Worm (Caenorhabditis elegans): ENCODE data around the gene K04C2.2.

The K04C2.2 gene

DNA sequence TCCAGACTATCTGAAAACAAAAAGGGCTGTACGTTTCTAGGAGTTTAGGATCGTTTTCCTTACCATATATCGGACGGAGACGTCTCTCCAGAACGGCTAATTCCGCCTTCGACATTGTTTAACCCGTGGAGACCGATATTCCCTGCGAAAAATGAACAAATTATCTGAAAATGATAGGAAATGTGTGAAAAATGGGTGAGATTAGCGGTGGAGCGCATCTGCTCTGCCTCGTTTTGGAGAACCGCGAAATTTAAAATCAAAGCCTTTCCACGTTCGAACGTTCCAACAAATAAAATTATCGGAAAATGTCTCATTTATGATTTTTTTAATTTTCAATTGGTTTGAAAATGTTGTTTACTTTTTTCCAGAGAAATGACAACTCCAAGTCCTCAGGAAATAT is 20.3 kb upstream of the K04C2.2 start, which contains the start of the genes cra-1 and kbp-1:
TSS of gene cra-1 (minus strand) at position 193 of the 400 bp plus-strand sequence.
TSS of gene kbp-1 (plus strand) at position 366 of the 400 bp plus-strand sequence.
- TF ChIP-seq hmg-4 (GFP tag; optimal IDR thresholded peaks at IDR 0.05) (no peak), F13C5.2 (tag; optimal IDR thresholded peaks at IDR 0.05) (peak; percentile 20)

DNA sequence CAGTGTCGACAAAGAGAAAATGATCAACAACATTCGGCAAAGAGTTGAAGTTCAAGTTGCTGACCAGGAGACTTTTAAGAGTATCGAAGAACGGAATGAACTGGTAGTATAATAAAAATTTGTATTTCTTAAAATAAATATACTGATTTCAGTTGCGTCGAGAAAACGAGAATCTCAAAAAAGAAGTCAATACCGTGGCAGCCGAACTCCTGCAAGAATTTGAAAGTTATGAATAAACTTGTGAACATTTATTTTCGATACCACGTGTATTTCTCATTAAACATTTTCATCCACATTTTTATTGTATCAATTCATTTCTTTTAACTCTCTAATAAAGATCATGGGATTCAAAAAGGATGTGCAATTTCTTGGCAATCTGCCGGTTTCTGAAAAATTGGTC is 19.6 kb upstream of the K04C2.2 start, which contains the start of gene K04C2.8:
TSS of gene K04C2.8 (plus strand) at position 301 of the 400 bp plus-strand sequence.
- TF ChIP-seq F13C5.2 (tag; optimal IDR thresholded peaks at IDR 0.05) (no peak), hmbx-1 (tag; optimal IDR thresholded peaks at IDR 0.05) (no peak), ceh-13 (GFP tag; optimal IDR thresholded peaks at IDR 0.05) (no peak), flt-1 (GFP tag; IDR thresholded peaks at IDR 0.05) (no peak)

DNA sequence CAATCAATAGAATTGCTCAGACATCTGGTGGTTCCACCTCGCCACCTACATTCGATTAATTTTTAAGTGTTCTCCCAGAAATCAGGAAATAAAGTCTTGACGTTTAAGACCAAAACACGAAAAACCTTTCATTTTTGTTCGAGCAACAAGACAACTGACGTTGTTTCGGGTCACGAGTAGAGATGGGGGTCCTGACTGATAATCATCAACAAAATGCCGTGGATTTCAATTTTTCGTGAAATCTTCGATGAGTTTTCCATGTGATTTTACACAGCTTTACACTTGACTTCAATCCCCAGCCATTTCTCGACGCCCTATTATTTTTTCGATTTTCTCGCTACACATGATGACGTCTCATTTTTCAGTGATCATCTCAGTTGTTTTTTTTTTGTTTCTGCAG is 18.5 kb upstream of the K04C2.2 start:
- TF ChIP-seq tbx-37 (GFP tag; conservative IDR thresholded peaks at IDR 0.05) (no peak), F13C5.2 (tag; optimal IDR thresholded peaks at IDR 0.05) (no peak), hmbx-1 (tag; optimal IDR thresholded peaks at IDR 0.05) (no peak), aly-1 (tag; optimal IDR thresholded peaks at IDR 0.05) (no peak), ceh-36 (tag; optimal IDR thresholded peaks at IDR 0.05) (no peak), flt-1 (GFP tag; IDR thresholded peaks at IDR 0.05) (no peak), ama-1 (optimal IDR thresholded peaks at IDR 0.05) (no peak), hmg-4 (GFP tag; optimal IDR thresholded peaks at IDR 0.05) (no peak), pes-1 (GFP tag; IDR thresholded peaks at IDR 0.05) (no peak), ceh-13 (GFP tag; optimal IDR thresholded peaks at IDR 0.05) (no peak)

DNA sequence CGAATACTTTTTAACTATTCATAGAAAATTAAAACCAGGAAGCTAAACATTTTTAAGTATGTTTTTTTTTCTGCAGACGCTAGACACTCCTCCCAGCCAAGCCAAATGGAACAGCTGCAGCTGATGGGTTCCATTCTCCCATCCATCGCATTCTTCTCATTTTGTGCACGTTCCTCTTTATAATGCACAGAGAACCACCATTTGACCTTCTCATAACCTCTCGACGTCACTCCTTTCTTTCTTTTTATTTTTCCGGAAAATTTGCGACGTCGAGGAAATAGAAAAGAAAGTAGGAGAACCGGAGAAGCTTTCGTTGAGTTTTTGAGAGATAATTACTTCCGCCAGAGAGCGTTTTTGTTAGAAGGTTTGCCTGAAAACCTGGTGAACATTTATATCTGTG is 17.9 kb upstream of the K04C2.2 start:
- TF ChIP-seq ama-1 (optimal IDR thresholded peaks at IDR 0.05): no peak
- TF ChIP-seq ceh-13 (GFP tag; optimal IDR thresholded peaks at IDR 0.05): no peak
- TF ChIP-seq tbx-11 (GFP tag; IDR thresholded peaks at IDR 0.05): no peak
- no peak for TF ChIP-seq hmg-4 (GFP tag; optimal IDR thresholded peaks at IDR 0.05)
- TF ChIP-seq F13C5.2 (tag; optimal IDR thresholded peaks at IDR 0.05): no peak
- no peak for TF ChIP-seq ceh-36 (tag; optimal IDR thresholded peaks at IDR 0.05)
- TF ChIP-seq pes-1 (GFP tag; IDR thresholded peaks at IDR 0.05): no peak
- no peak for TF ChIP-seq tra-4 (tag; optimal IDR thresholded peaks at IDR 0.05)
- no peak for TF ChIP-seq sea-1 (GFP tag; conservative IDR thresholded peaks at IDR 0.05)
- no peak for TF ChIP-seq scrt-1 (GFP tag; IDR thresholded peaks at IDR 0.05)
- no peak for TF ChIP-seq tbx-37 (GFP tag; conservative IDR thresholded peaks at IDR 0.05)
- TF ChIP-seq hmbx-1 (tag; optimal IDR thresholded peaks at IDR 0.05): no peak
- no peak for TF ChIP-seq hnd-1 (tag; optimal IDR thresholded peaks at IDR 0.05)

DNA sequence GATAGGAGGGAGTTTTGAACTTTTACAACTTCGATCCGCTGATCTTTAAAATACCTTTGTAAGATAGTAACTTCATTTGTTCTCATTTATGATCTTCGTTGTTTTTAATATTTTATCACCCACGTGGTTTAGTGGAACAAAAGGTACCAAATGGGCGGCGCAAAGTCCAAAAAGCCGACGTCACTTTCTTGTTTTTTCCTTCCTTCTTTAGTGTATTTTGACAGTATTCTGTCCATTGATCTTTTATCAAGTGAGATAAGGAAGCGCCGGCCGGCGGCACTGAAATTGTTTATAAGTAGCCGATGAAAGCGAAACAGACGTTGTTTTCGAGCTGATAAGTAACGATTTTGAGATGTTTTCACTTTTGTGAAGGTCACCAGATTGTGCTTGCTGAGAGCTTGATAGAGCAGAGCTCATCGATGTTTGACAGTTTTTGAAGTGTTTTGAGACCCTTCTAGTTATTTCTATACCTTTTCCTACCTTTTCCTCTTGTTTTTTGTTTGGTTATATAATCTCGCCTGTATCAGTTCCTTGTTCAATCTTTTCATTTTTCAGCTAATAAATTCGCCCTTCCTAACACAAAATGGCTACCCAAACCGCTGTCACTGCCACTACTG is 16.9 kb upstream of the K04C2.2 start, which contains the start of gene K04C2.3:
TSS of gene K04C2.3 (plus strand) at position 556 of the 617 bp plus-strand sequence.
- no peak for TF ChIP-seq tbx-37 (GFP tag; conservative IDR thresholded peaks at IDR 0.05)
- TF ChIP-seq aly-1 (tag; optimal IDR thresholded peaks at IDR 0.05): no peak
- no peak for TF ChIP-seq B0310.2 (tag; optimal IDR thresholded peaks at IDR 0.05)
- no peak for TF ChIP-seq ets-7 (tag; optimal IDR thresholded peaks at IDR 0.05)
- no peak for TF ChIP-seq tra-4 (tag; optimal IDR thresholded peaks at IDR 0.05)
- TF ChIP-seq F13C5.2 (tag; optimal IDR thresholded peaks at IDR 0.05): no peak
- no peak for TF ChIP-seq ama-1 (optimal IDR thresholded peaks at IDR 0.05)
- TF ChIP-seq hnd-1 (tag; optimal IDR thresholded peaks at IDR 0.05): no peak
- no peak for TF ChIP-seq hmbx-1 (tag; optimal IDR thresholded peaks at IDR 0.05)
- no peak for TF ChIP-seq sea-1 (GFP tag; conservative IDR thresholded peaks at IDR 0.05)
- no peak for TF ChIP-seq pes-1 (GFP tag; IDR thresholded peaks at IDR 0.05)
- no peak for TF ChIP-seq ceh-13 (GFP tag; optimal IDR thresholded peaks at IDR 0.05)
- no peak for TF ChIP-seq ceh-36 (tag; optimal IDR thresholded peaks at IDR 0.05)
- TF ChIP-seq tbx-11 (GFP tag; IDR thresholded peaks at IDR 0.05): no peak
- TF ChIP-seq hmg-4 (GFP tag; optimal IDR thresholded peaks at IDR 0.05): no peak

DNA sequence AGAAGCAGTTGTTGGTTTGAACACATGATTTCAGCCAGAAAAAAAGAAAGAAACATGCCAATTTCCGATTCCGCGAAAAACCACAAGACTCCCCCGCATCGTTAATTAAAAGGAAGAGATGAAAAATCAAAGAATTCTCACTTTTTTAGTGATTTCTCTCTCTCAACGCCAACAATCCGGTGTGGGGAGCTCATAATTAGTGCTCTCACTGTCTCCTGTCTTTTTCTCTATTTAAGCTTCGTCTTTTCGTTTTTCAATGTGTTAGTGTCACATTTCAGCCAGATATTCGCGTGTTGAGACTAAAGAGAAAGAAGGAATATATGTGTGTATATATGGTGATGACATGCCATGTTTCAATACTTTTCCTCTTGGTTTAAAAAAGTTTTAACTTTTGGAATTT is 15.8 kb upstream of the K04C2.2 start:
- no peak for TF ChIP-seq pes-1 (GFP tag; IDR thresholded peaks at IDR 0.05)
- TF ChIP-seq hnd-1 (tag; optimal IDR thresholded peaks at IDR 0.05): no peak
- TF ChIP-seq scrt-1 (GFP tag; IDR thresholded peaks at IDR 0.05): no peak
- TF ChIP-seq ets-7 (tag; optimal IDR thresholded peaks at IDR 0.05): no peak
- no peak for TF ChIP-seq ama-1 (optimal IDR thresholded peaks at IDR 0.05)
- no peak for TF ChIP-seq sea-1 (GFP tag; conservative IDR thresholded peaks at IDR 0.05)
- no peak for TF ChIP-seq ceh-36 (tag; optimal IDR thresholded peaks at IDR 0.05)
- TF ChIP-seq hmg-4 (GFP tag; optimal IDR thresholded peaks at IDR 0.05): no peak
- TF ChIP-seq F13C5.2 (tag; optimal IDR thresholded peaks at IDR 0.05): no peak
- no peak for TF ChIP-seq tra-4 (tag; optimal IDR thresholded peaks at IDR 0.05)

DNA sequence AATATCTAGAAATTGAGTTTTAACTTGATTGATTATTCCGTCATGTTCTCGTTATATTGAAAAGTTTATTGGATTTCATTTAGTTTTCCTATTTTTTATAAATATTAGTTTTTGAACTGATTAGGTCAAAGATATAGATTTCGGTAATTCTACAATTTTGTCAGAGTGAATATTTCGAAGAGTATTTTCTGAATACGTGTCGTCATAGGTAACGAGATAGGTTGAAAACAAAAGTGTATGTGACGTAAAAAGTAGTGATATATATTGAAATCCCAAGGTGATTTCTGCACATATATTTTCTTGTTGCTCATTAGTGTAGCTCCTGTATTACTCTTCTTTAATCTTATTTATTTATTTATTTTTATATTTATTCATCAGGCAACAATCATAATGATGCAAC is 8.8 kb upstream of the K04C2.2 start, which contains the start of gene K04C2.7:
TSS of gene K04C2.7 (plus strand) at position 301 of the 400 bp plus-strand sequence.
- TF ChIP-seq hnd-1 (tag; optimal IDR thresholded peaks at IDR 0.05) (no peak), ceh-36 (tag; optimal IDR thresholded peaks at IDR 0.05) (no peak), tbx-37 (GFP tag; conservative IDR thresholded peaks at IDR 0.05) (no peak), ceh-13 (GFP tag; optimal IDR thresholded peaks at IDR 0.05) (no peak), pes-1 (GFP tag; IDR thresholded peaks at IDR 0.05) (no peak), flt-1 (GFP tag; IDR thresholded peaks at IDR 0.05) (no peak), hmbx-1 (tag; optimal IDR thresholded peaks at IDR 0.05) (no peak), sea-1 (GFP tag; conservative IDR thresholded peaks at IDR 0.05) (no peak), B0310.2 (tag; optimal IDR thresholded peaks at IDR 0.05) (no peak), hmg-4 (GFP tag; optimal IDR thresholded peaks at IDR 0.05) (no peak), ama-1 (optimal IDR thresholded peaks at IDR 0.05) (no peak), tra-4 (tag; optimal IDR thresholded peaks at IDR 0.05) (no peak), scrt-1 (GFP tag; IDR thresholded peaks at IDR 0.05) (no peak), ets-7 (tag; optimal IDR thresholded peaks at IDR 0.05) (no peak), F13C5.2 (tag; optimal IDR thresholded peaks at IDR 0.05) (no peak), aly-1 (tag; optimal IDR thresholded peaks at IDR 0.05) (no peak)

DNA sequence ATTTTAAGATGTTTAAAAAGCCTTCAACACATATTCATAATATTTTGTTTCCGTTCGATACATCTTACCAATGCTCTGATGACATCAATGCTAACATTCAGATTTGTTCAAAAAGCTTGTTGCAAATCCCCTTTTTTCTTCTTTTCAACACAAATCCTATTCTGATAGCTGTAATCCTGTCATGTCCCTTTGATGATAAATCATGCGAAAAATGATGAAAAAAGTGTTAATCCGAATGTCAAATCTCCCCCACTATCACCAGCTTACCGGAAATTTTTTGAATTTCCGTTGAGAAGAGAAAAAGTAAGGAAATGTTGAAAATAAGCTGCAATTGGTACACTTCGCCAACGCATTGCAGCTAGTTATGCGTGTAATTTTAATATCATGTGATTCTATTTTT is 7.8 kb upstream of the K04C2.2 start:
- TF ChIP-seq B0310.2 (tag; optimal IDR thresholded peaks at IDR 0.05) (no peak), flt-1 (GFP tag; IDR thresholded peaks at IDR 0.05) (no peak), pes-1 (GFP tag; IDR thresholded peaks at IDR 0.05) (no peak), tbx-11 (GFP tag; IDR thresholded peaks at IDR 0.05) (no peak), hnd-1 (tag; optimal IDR thresholded peaks at IDR 0.05) (no peak), sea-1 (GFP tag; conservative IDR thresholded peaks at IDR 0.05) (no peak), ets-7 (tag; optimal IDR thresholded peaks at IDR 0.05) (no peak), scrt-1 (GFP tag; IDR thresholded peaks at IDR 0.05) (no peak), ceh-36 (tag; optimal IDR thresholded peaks at IDR 0.05) (no peak), ama-1 (optimal IDR thresholded peaks at IDR 0.05) (no peak), tra-4 (tag; optimal IDR thresholded peaks at IDR 0.05) (no peak), tbx-37 (GFP tag; conservative IDR thresholded peaks at IDR 0.05) (no peak), hmg-4 (GFP tag; optimal IDR thresholded peaks at IDR 0.05) (no peak), hmbx-1 (tag; optimal IDR thresholded peaks at IDR 0.05) (no peak), ceh-13 (GFP tag; optimal IDR thresholded peaks at IDR 0.05) (no peak), aly-1 (tag; optimal IDR thresholded peaks at IDR 0.05) (no peak)

All from whole organism, early embryonic.